Fruit fly (Drosophila melanogaster): ENCODE measurements around the gene tacc.
A peak's percentile ranks its signal among the peaks of the same experiment; 100 is the strongest.

tacc gene

DNA sequence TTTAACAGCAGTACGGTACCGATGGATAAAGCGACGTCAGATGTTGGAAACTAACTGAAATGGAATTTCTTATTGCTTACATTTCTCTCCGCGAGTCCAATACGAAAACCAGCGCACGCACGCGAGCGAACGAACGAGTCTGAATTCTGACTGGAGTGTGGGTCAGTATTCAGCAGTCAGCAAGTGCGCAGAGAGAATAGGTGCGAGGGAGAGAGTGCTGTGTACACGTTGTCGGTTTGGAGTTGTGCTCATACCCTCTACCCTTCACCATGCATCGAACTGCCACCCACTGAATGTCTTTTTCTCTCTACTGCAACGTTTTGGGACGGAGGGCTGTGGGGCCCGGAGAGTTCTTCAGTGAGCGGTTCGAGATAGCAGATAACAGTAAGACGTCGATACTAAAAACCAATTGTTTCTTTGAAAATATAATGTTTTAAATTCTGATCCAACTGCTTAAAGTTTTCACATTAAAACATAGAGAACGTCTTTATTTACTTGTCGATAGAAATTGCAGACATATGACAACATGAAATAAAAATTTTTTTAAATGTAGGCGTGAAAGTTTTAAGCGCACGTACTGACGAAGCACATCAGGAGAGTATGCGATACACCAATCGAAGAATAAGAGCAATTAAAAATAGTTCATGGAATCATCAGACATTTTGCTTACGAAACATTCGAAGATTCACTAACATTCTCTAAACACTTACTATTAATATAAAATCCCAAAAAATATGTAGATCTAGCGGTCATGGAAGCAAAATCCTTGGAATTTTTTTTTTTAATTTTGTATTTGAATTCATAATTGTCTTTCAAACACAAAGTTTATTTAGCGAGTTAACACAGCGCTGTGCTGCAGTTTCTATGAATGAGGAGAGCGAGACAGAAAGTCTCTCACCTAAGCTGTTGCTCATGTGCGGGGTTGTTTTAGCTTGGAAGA, 9.1 kb downstream of the tacc start (continued):
- TF ChIP-seq CG11902 (GFP tag; optimal IDR thresholded peaks at IDR 0.05) (peak; percentile 79), Eip93F (GFP tag; optimal IDR thresholded peaks at IDR 0.05) (no peak), Hr38 (GFP tag; optimal IDR thresholded peaks at IDR 0.05) (no peak), CG8632 (GFP tag; optimal IDR thresholded peaks at IDR 0.05) (peak; percentile 85), fd85E (GFP tag; optimal IDR thresholded peaks at IDR 0.05) (peak; percentile 54), CG6808 (GFP tag; optimal IDR thresholded peaks at IDR 0.05) (peak; percentile 76), pdm3 (GFP tag; optimal IDR thresholded peaks at IDR 0.05) (peak; percentile 93), CG15336 (GFP tag; IDR thresholded peaks at IDR 0.05) (no peak), salr (GFP tag; optimal IDR thresholded peaks at IDR 0.05) (peak; percentile 5 to 98), Blimp-1 (GFP tag; optimal IDR thresholded peaks at IDR 0.05) (peak; percentile 48), CG31627 (GFP tag; optimal IDR thresholded peaks at IDR 0.05) (peak; percentile 86), eg (GFP tag; IDR thresholded peaks at IDR 0.05) (no peak), fd59A (GFP tag; optimal IDR thresholded peaks at IDR 0.05) (peak; percentile 73), Hr39 (GFP tag; optimal IDR thresholded peaks at IDR 0.05) (peak; percentile 87), CG10631 (GFP tag; optimal IDR thresholded peaks at IDR 0.05) (peak; percentile 91), CG6792 (GFP tag; optimal IDR thresholded peaks at IDR 0.05) (peak; percentile 90), CG6854 (GFP tag; optimal IDR thresholded peaks at IDR 0.05) (no peak), spab (GFP tag; optimal IDR thresholded peaks at IDR 0.05) (peak; percentile 70), acj6 (GFP tag; optimal IDR thresholded peaks at IDR 0.05) (peak; percentile 84), Ets96B (tag; optimal IDR thresholded peaks at IDR 0.05) (peak; percentile 77)

DNA sequence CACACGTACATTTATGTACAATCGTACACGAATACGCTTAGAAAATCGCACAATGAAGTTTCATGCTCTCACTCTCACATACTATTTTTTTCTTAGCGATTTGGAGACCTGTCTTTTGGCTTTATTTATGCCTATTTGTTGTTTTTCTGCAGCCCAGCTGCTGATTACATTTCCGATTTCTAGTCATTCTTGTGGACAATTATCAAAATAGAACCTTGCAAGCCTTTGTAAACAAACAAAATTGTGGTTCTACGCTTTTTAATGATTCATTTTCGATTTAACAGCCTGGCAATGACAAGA, 9.7 kb downstream of the tacc start:
- TF ChIP-seq cyc (GFP tag; optimal IDR thresholded peaks at IDR 0.05) (no peak), Hr39 (GFP tag; optimal IDR thresholded peaks at IDR 0.05) (no peak), CG6163 (GFP tag; IDR thresholded peaks at IDR 0.05) (no peak), Sox102F (GFP tag; optimal IDR thresholded peaks at IDR 0.05) (no peak), Ets21C (GFP tag; optimal IDR thresholded peaks at IDR 0.05) (no peak), CG4318 (GFP tag; optimal IDR thresholded peaks at IDR 0.05) (no peak), fd59A (GFP tag; optimal IDR thresholded peaks at IDR 0.05) (no peak), esn (GFP tag; optimal IDR thresholded peaks at IDR 0.05) (no peak), CG3032 (tag; optimal IDR thresholded peaks at IDR 0.05) (no peak), Lpt (GFP tag; optimal IDR thresholded peaks at IDR 0.05) (no peak), dac (GFP tag; optimal IDR thresholded peaks at IDR 0.05) (no peak)

DNA sequence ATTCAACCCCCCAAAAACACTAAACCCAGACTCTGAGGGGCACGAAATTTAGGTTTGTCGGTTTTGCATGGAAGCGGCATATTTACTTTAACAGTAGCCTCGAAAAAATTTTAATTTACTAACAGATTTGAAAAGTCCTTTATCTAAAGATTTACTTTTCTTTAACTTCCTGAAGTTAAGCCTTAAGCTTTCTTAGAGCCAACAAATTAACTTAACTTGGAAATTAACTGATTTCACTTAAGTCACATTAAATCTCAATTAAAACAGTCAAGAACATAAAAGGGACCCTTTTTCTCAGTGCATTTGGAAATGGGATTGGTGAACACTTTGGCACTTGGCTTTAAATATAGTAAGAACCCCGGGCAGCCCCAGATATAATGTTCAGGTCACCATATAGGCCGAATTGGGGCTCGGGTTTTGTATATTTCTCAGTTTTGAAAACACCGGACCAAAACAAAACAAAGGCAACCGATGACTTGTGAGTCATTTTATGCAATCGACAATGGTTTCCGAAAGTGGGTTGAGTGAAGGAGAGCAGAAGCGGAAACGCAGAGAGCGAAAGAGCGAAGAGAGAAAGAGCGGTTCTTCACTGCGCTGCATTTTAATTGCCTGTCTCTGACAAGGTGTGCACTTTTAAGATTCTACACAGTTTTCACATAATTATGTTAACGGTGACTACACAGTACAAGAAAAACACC, 10.2 kb downstream of the tacc start:
- TF ChIP-seq dac (GFP tag; optimal IDR thresholded peaks at IDR 0.05) = no peak
- no peak for TF ChIP-seq CG16779 (tag; optimal IDR thresholded peaks at IDR 0.05)
- peak; percentile 1 for TF ChIP-seq CG9139 (GFP tag; optimal IDR thresholded peaks at IDR 0.05)
- TF ChIP-seq Eip93F (GFP tag; optimal IDR thresholded peaks at IDR 0.05) = no peak
- TF ChIP-seq topi (GFP tag; optimal IDR thresholded peaks at IDR 0.05) = peak; percentile 3
- TF ChIP-seq CG31627 (GFP tag; optimal IDR thresholded peaks at IDR 0.05) = peak; percentile 22
- peak; percentile 40 for TF ChIP-seq Sox14 (GFP tag; optimal IDR thresholded peaks at IDR 0.05)
- TF ChIP-seq spab (GFP tag; optimal IDR thresholded peaks at IDR 0.05) = peak; percentile 23
- no peak for TF ChIP-seq CG15336 (GFP tag; IDR thresholded peaks at IDR 0.05)
- TF ChIP-seq fd59A (GFP tag; optimal IDR thresholded peaks at IDR 0.05) = no peak
- TF ChIP-seq Hr39 (GFP tag; optimal IDR thresholded peaks at IDR 0.05) = peak; percentile 9
- TF ChIP-seq CG8119 (GFP tag; IDR thresholded peaks at IDR 0.05) = no peak
- peak; percentile 48 for TF ChIP-seq esn (GFP tag; optimal IDR thresholded peaks at IDR 0.05)
- TF ChIP-seq Sox102F (GFP tag; optimal IDR thresholded peaks at IDR 0.05) = peak; percentile 42
- peak; percentile 9 for TF ChIP-seq dsx (GFP tag; optimal IDR thresholded peaks at IDR 0.05; ENCODE audit: poor library complexity, severe bottlenecking)
- TF ChIP-seq Hr38 (GFP tag; optimal IDR thresholded peaks at IDR 0.05) = no peak
- TF ChIP-seq CG6276 (GFP tag; optimal IDR thresholded peaks at IDR 0.05) = peak; percentile 33
- no peak for TF ChIP-seq CG8319 (GFP tag; optimal IDR thresholded peaks at IDR 0.05)
- peak; percentile 21 for TF ChIP-seq pdm3 (GFP tag; optimal IDR thresholded peaks at IDR 0.05)
- peak; percentile 47 for TF ChIP-seq OdsH (GFP tag; optimal IDR thresholded peaks at IDR 0.05)
- peak; percentile 20 for TF ChIP-seq CG34406 (GFP tag; optimal IDR thresholded peaks at IDR 0.05)
- peak; percentile 49 for TF ChIP-seq achi (GFP tag; optimal IDR thresholded peaks at IDR 0.05)
- no peak for TF ChIP-seq fd85E (GFP tag; optimal IDR thresholded peaks at IDR 0.05)
- TF ChIP-seq Gug (GFP tag; IDR thresholded peaks at IDR 0.05) = no peak
- peak in 1 of 2 experiments; percentile 31 for TF ChIP-seq salr (GFP tag; optimal IDR thresholded peaks at IDR 0.05)
- TF ChIP-seq CG4318 (GFP tag; optimal IDR thresholded peaks at IDR 0.05) = peak; percentile 32
- no peak for TF ChIP-seq ss (GFP tag; optimal IDR thresholded peaks at IDR 0.05)
- TF ChIP-seq CG6163 (GFP tag; IDR thresholded peaks at IDR 0.05) = no peak
- peak; percentile 69 for TF ChIP-seq CG32006 (GFP tag; optimal IDR thresholded peaks at IDR 0.05)

Data from whole organism, prepupa.